Worm (Caenorhabditis elegans) whole organism, midembryonic: Measurements from ENCODE around the gene prde-1.

Experiments used
- T22C8.4 ChIP-seq: fragments of 200-800 bp; sonication (Bioruptor generic); IDR thresholded peaks from 2 replicates; pipeline ENCODE4 v1.3.6; 2022; ENCODE audit warnings: missing genetic modification characterization, missing compliant biosample characterization
- klf-2 ChIP-seq: fragments of 200-800 bp; sonication (Bioruptor generic); conservative IDR thresholded peaks from 2 replicates; pipeline ENCODE4 v1.3.6; 2022; ENCODE audit warnings: missing genetic modification reagents, missing genetic modification characterization, missing compliant biosample characterization
- med-1 ChIP-seq: sonication (generic microtip); optimal IDR thresholded peaks from 2 replicates; lab custom pipeline; 2017; ENCODE audit warnings: missing genetic modification characterization, mild to moderate bottlenecking, missing compliant biosample characterization, antibody characterized with exemption, missing genetic modification reagents; ENCODE audit not compliant: insufficient read depth
- tab-1 ChIP-seq: fragments of 200-800 bp; sonication (Bioruptor generic); IDR thresholded peaks from 2 replicates; pipeline ENCODE4 v1.3.6; 2022; ENCODE audit warnings: missing genetic modification characterization, missing compliant biosample characterization
- ztf-23 ChIP-seq: fragments of 200-800 bp; sonication (Bioruptor generic); IDR thresholded peaks from 2 replicates; pipeline ENCODE4 v1.3.6; 2022; ENCODE audit warnings: missing genetic modification reagents, missing genetic modification characterization, missing compliant biosample characterization

- no peak for TF ChIP-seq klf-2 (GFP tag; lab: Robert Waterston, UW)
- TF ChIP-seq tab-1 (GFP tag; lab: Robert Waterston, UW): no peak
- TF ChIP-seq T22C8.4 (GFP tag; lab: Robert Waterston, UW): no peak
- no peak for TF ChIP-seq ztf-23
- no peak for TF ChIP-seq med-1 (GFP tag; lab: Kevin White, UChicago)
These were observed 34.4 kb upstream of the prde-1 start for ce11 chrV:15503603-15504002.
